Worm (Caenorhabditis elegans) whole organism, L4/young adult: ENCODE measurements around the gene math-1.
"Not testable (repeated sequence)": the region's sequence is repeated elsewhere in the genome, so short reads cannot be mapped to it uniquely, and the experiment has no call there.

ENCODE experiments used
- W03F9.2 ChIP-seq: fragments of 150-350 bp; optimal IDR thresholded peaks from 2 replicates; lab custom pipeline; 2014; ENCODE audit warnings: missing biosample characterization, missing genetic modification characterization
- dao-5 ChIP-seq: sonication (generic microtip); optimal IDR thresholded peaks from 2 replicates; lab custom pipeline; 2016; ENCODE audit warnings: missing genotype, missing genetic modification characterization, moderate library complexity, missing compliant biosample characterization

DNA sequence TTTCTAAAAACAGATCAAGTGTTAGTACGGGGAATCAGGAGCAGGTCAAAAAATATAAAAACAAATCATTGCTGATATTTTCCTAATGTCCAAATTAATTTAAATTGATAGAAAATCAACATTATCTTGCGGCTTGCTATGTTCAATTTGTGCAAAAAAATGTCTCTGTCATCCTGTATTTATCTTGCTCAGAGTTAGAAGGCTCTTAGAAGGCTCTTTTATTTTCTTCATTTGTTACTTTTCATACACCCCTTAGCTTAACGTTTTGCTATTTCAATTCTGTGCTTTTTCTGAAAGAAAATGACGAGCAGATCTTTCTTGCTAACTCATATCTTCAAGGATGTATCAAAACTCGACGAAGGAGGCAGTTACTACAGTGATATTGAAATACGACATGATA, 47.9 kb downstream of the math-1 start, which contains the start of gene math-19:
- TF ChIP-seq W03F9.2 (tag; lab: Kevin White, UChicago); dao-5: not testable (repeated sequence)
